Worm (Caenorhabditis elegans) whole organism, L3 larva: ENCODE data around the gene F55B11.5.

ENCODE experiments used
- R02D3.7 ChIP-seq: fragments of 150-350 bp; optimal IDR thresholded peaks from 2 replicates; lab custom pipeline; 2014; ENCODE audit warnings: missing biosample characterization, missing genetic modification characterization
- ZK546.5 ChIP-seq: sonication (generic microtip); optimal IDR thresholded peaks from 2 replicates; lab custom pipeline; 2017; ENCODE audit warnings: missing biosample characterization, missing genetic modification characterization
- aly-2 ChIP-seq: fragments of 150-350 bp; optimal IDR thresholded peaks from 2 replicates; lab custom pipeline; 2014; ENCODE audit warnings: missing biosample characterization, missing genetic modification characterization
- ama-1 ChIP-seq: fragments of 150-350 bp; optimal IDR thresholded peaks from 2 replicates; lab custom pipeline; 2018
- ceh-9 ChIP-seq: sonication (generic microtip); optimal IDR thresholded peaks from 2 replicates; lab custom pipeline; 2018; ENCODE audit warnings: missing biosample characterization, missing genetic modification characterization
- daf-12 ChIP-seq: fragments of 150-350 bp; optimal IDR thresholded peaks from 2 replicates; lab custom pipeline; 2014; ENCODE audit warnings: missing biosample characterization, missing genetic modification reagents, missing genetic modification characterization
- egl-27 ChIP-seq: sonication (generic microtip); optimal IDR thresholded peaks from 4 replicates; lab custom pipeline; 2017; ENCODE audit warnings: missing biosample characterization, missing genetic modification reagents, missing genetic modification characterization
- egl-5 ChIP-seq: fragments of 150-350 bp; optimal IDR thresholded peaks from 2 replicates; lab custom pipeline; 2017; ENCODE audit warnings: missing biosample characterization, missing genetic modification reagents, missing genetic modification characterization, inconsistent platforms
- elt-1 ChIP-seq: fragments of 150-350 bp; optimal IDR thresholded peaks from 2 replicates; lab custom pipeline; 2014; ENCODE audit warnings: missing biosample characterization, missing genetic modification characterization
- elt-2 ChIP-seq: sonication (generic microtip); optimal IDR thresholded peaks from 2 replicates; lab custom pipeline; 2016; ENCODE audit warnings: missing genetic modification reagents, mild to moderate bottlenecking, missing genetic modification characterization, missing compliant biosample characterization
- elt-3 ChIP-seq, 3 experiments: fragments of 150-350 bp in 1 of 3; sonication (generic microtip) in 2 of 3; optimal IDR thresholded peaks; 2 replicates in 2 of 3; 4 replicates in 1 of 3; lab custom pipeline; 2014 to 2017; ENCODE audit warnings: missing biosample characterization in 3 of 3, missing genetic modification characterization in 3 of 3
- eor-1 ChIP-seq, 2 experiments: fragments of 150-350 bp; optimal IDR thresholded peaks; 2 replicates each; lab custom pipeline; 2014 to 2018; ENCODE audit warnings: missing biosample characterization in 2 of 2, missing genetic modification characterization in 2 of 2
- fkh-10 ChIP-seq: sonication (generic microtip); optimal IDR thresholded peaks from 2 replicates; lab custom pipeline; 2017; ENCODE audit warnings: missing biosample characterization, missing genetic modification reagents, missing genetic modification characterization
- fos-1 ChIP-seq: fragments of 150-350 bp; optimal IDR thresholded peaks from 2 replicates; lab custom pipeline; 2014; ENCODE audit warnings: missing biosample characterization, missing genetic modification characterization
- jun-1 ChIP-seq: fragments of 150-350 bp; optimal IDR thresholded peaks from 2 replicates; lab custom pipeline; 2014; ENCODE audit warnings: missing biosample characterization, missing genetic modification reagents, missing genetic modification characterization
- lin-15B ChIP-seq: fragments of 150-350 bp; optimal IDR thresholded peaks from 2 replicates; lab custom pipeline; 2014; ENCODE audit warnings: missing biosample characterization, missing genetic modification characterization
- lin-39 ChIP-seq: fragments of 150-350 bp; optimal IDR thresholded peaks from 2 replicates; lab custom pipeline; 2018; ENCODE audit warnings: missing biosample characterization, missing genetic modification reagents, missing genetic modification characterization
- lsy-12 ChIP-seq: sonication (generic microtip); optimal IDR thresholded peaks from 2 replicates; lab custom pipeline; 2016; ENCODE audit warnings: mild to moderate bottlenecking, missing genetic modification characterization, missing compliant biosample characterization
- mml-1 ChIP-seq: fragments of 150-350 bp; sonication (generic microtip); optimal IDR thresholded peaks from 3 replicates; lab custom pipeline; 2014; ENCODE audit warnings: missing biosample characterization, missing genetic modification characterization
- nhr-11 ChIP-seq: fragments of 150-350 bp; optimal IDR thresholded peaks from 2 replicates; lab custom pipeline; 2014; ENCODE audit warnings: missing biosample characterization, missing genetic modification characterization
- nhr-12 ChIP-seq: fragments of 150-350 bp; optimal IDR thresholded peaks from 2 replicates; lab custom pipeline; 2014; ENCODE audit warnings: missing biosample characterization, missing genetic modification characterization
- nhr-23 ChIP-seq: fragments of 150-350 bp; optimal IDR thresholded peaks from 2 replicates; lab custom pipeline; 2014; ENCODE audit warnings: missing biosample characterization, missing genetic modification reagents, missing genetic modification characterization
- nhr-237 ChIP-seq: fragments of 150-350 bp; optimal IDR thresholded peaks from 2 replicates; lab custom pipeline; 2014; ENCODE audit warnings: missing biosample characterization, missing genetic modification characterization
- nhr-28 ChIP-seq: fragments of 150-350 bp; optimal IDR thresholded peaks from 2 replicates; lab custom pipeline; 2014; ENCODE audit warnings: missing biosample characterization, missing genetic modification characterization
- nhr-67 ChIP-seq: fragments of 150-350 bp; optimal IDR thresholded peaks from 2 replicates; lab custom pipeline; 2014; ENCODE audit warnings: missing biosample characterization, missing genetic modification characterization
- nhr-77 ChIP-seq: fragments of 150-350 bp; optimal IDR thresholded peaks from 2 replicates; lab custom pipeline; 2014; ENCODE audit warnings: missing biosample characterization, missing genetic modification characterization
- pha-4 ChIP-seq: fragments of 150-350 bp; optimal IDR thresholded peaks from 2 replicates; lab custom pipeline; 2014; ENCODE audit warnings: missing biosample characterization, missing genetic modification reagents, missing genetic modification characterization
- sea-2 ChIP-seq: fragments of 150-350 bp; sonication (generic microtip); optimal IDR thresholded peaks from 4 replicates; lab custom pipeline; 2014; ENCODE audit warnings: missing biosample characterization, missing genetic modification reagents, missing genetic modification characterization
- skn-1 ChIP-seq: fragments of 150-350 bp; optimal IDR thresholded peaks from 2 replicates; lab custom pipeline; 2014; ENCODE audit warnings: missing biosample characterization, missing genetic modification characterization
- snpc-4 ChIP-seq: fragments of 150-350 bp; optimal IDR thresholded peaks from 2 replicates; lab custom pipeline; 2014; ENCODE audit warnings: missing biosample characterization, missing genetic modification characterization
- unc-39 ChIP-seq: sonication (generic microtip); optimal IDR thresholded peaks from 4 replicates; lab custom pipeline; 2017; ENCODE audit warnings: missing biosample characterization, missing genetic modification characterization
- zag-1 ChIP-seq: fragments of 150-350 bp; optimal IDR thresholded peaks from 2 replicates; lab custom pipeline; 2014; ENCODE audit warnings: missing biosample characterization, missing genetic modification characterization
- ztf-11 ChIP-seq: fragments of 150-350 bp; optimal IDR thresholded peaks from 2 replicates; lab custom pipeline; 2014; ENCODE audit warnings: missing biosample characterization, missing genetic modification characterization
- ztf-4 ChIP-seq: fragments of 150-350 bp; optimal IDR thresholded peaks from 2 replicates; lab custom pipeline; 2014; ENCODE audit warnings: missing biosample characterization, missing genetic modification characterization

The F55B11.5 gene

ce11 chrIV:14464065-14464567 is 36.6 kb downstream of the F55B11.5 start, which contains the start of gene dld-1 (continued):
- TF ChIP-seq snpc-4 (tag; lab: Kevin White, UChicago) (peak; percentile 92), fos-1 (tag; lab: Kevin White, UChicago) (no peak), mml-1 (tag; lab: Kevin White, UChicago) (no peak), elt-1 (tag; lab: Kevin White, UChicago) (peak; percentile 69)

DNA sequence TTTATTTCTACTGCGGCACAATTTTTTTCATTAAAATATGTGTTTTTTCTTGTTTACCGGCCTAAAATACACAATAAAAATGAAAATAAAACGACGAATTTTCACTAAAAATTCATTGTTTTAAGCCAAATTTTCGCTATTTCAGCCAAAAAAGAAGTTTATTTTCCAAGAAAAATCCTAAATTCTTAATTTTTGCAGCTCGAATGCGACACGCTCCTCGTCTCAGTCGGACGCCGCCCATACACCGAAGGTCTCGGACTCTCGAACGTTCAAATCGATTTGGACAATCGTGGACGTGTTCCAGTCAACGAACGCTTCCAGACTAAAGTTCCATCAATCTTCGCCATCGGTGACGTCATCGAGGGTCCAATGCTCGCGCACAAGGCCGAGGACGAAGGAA is 38.6 kb downstream of the F55B11.5 start:
- TF ChIP-seq R02D3.7 (tag; lab: Kevin White, UChicago) (no peak), sea-2 (no peak), daf-12 (tag; lab: Kevin White, UChicago) (no peak), nhr-28 (no peak), lsy-12 (no peak), lin-39 (no peak), mml-1 (tag; lab: Kevin White, UChicago) (no peak)

- no peak for TF ChIP-seq lin-15B (tag; lab: Kevin White, UChicago)
- TF ChIP-seq ama-1 (lab: Kevin White, UChicago) = no peak
- no peak for TF ChIP-seq elt-3 (tag; optimal IDR thresholded peaks at IDR 0.05; lab: Kevin White, UChicago)
- TF ChIP-seq ceh-9 = no peak
- TF ChIP-seq zag-1 (tag; lab: Kevin White, UChicago) = no peak
- TF ChIP-seq ztf-4 (tag; lab: Kevin White, UChicago) = no peak
- TF ChIP-seq ztf-11 = no peak
- TF ChIP-seq egl-27 (tag; lab: Kevin White, UChicago) = no peak
- TF ChIP-seq elt-2 (tag; lab: Kevin White, UChicago) = no peak
- no peak for TF ChIP-seq fkh-10
- TF ChIP-seq nhr-11 = no peak
- TF ChIP-seq nhr-28 = no peak
- TF ChIP-seq jun-1 (tag; lab: Kevin White, UChicago) = no peak
- no peak for TF ChIP-seq unc-39
- no peak for TF ChIP-seq nhr-67
- TF ChIP-seq nhr-77 (tag; lab: Kevin White, UChicago) = no peak
- TF ChIP-seq egl-5 (tag; lab: Kevin White, UChicago) = no peak
- no peak for TF ChIP-seq nhr-23 (tag; lab: Kevin White, UChicago)
- TF ChIP-seq, all 47 proteins: peak for 0
Observed at ce11 chrIV:14466837-14467236, 39.3 kb downstream of the F55B11.5 start.

DNA sequence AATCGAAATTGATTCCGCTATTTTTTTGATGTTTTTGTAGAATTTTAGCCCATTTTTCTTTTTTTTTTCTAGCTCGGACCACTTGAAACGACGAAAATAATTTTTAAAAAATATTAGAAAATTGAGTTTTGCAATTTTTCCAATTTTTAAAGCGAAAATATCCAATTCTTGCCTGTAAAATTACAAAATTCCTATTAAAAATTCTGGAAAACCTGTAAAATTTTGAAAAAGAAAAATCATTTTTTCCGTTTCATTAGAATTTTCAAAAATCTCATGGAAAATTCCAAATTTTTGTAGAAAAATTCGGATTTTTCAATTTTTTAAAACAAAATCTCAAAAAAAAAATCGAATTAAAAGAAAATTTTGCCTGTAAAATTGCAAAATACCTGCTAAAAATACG is 41.5 kb downstream of the F55B11.5 start:
- TF ChIP-seq nhr-12 (tag; lab: Kevin White, UChicago) = no peak
- TF ChIP-seq sea-2 = no peak
- TF ChIP-seq daf-12 (tag; lab: Kevin White, UChicago) = no peak
- no peak for TF ChIP-seq pha-4 (tag; lab: Kevin White, UChicago)
- no peak for TF ChIP-seq eor-1 (tag; optimal IDR thresholded peaks at IDR 0.05; lab: Kevin White, UChicago)
- no peak for TF ChIP-seq lin-15B (tag; lab: Kevin White, UChicago)
- TF ChIP-seq elt-1 (tag; lab: Kevin White, UChicago) = no peak
- no peak for TF ChIP-seq skn-1 (tag; lab: Kevin White, UChicago)
- no peak for TF ChIP-seq jun-1 (tag; lab: Kevin White, UChicago)
- no peak for TF ChIP-seq ZK546.5 (tag; lab: Kevin White, UChicago)
- TF ChIP-seq aly-2 = no peak
- no peak for TF ChIP-seq nhr-237 (tag; lab: Kevin White, UChicago)
